Worm (Caenorhabditis elegans): Measurements from ENCODE around the gene K09H11.9.
"Not testable (repeated sequence)": the region's sequence is repeated elsewhere in the genome, so short reads cannot be mapped to it uniquely, and the experiment has no call there.

K09H11.9 gene

ce11 chrV:5756193-5756592, 39.8 kb upstream of the K09H11.9 start, which contains the start of gene C53A3.3:
C53A3.3 (plus strand) TSS chrV:5756493.
- TF ChIP-seq mab-5 (tag; optimal IDR thresholded peaks at IDR 0.05) (no peak), hlh-1 (tag; optimal IDR thresholded peaks at IDR 0.05) (no peak), ham-2 (GFP tag; optimal IDR thresholded peaks at IDR 0.05) (no peak)

DNA sequence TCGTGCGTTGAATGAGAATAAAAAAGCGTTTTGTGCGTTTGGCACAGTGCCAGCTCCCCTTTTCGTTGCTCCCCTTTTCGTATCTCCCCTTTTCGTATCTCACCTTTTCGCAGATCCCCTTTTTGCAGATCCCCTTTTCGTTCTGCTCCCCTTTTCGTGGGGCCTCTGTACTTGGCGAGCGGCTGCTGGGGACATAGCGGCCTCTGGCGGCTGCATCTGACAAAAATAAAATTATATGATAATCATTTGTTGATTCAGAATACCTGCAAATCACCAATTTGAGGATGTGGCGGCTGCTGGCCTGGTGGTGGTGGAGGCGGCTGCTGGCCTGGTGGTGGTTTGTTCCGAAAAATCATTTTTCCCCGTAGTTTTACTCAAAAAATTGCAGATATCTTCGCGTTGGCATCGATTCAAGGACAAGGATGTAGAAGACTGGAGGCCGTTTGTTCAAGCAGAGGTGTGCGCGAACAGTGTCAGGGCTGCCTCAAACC, 38.8 kb upstream of the K09H11.9 start, which contains the start of gene K09H11.11:
TSS of gene K09H11.11 (minus strand) at position 51 of the 491 bp plus-strand sequence.
- not testable (repeated sequence) for TF ChIP-seq lin-32 (GFP tag; optimal IDR thresholded peaks at IDR 0.05); blmp-1 (tag; optimal IDR thresholded peaks at IDR 0.05); zip-8 (tag; optimal IDR thresholded peaks at IDR 0.05)

DNA sequence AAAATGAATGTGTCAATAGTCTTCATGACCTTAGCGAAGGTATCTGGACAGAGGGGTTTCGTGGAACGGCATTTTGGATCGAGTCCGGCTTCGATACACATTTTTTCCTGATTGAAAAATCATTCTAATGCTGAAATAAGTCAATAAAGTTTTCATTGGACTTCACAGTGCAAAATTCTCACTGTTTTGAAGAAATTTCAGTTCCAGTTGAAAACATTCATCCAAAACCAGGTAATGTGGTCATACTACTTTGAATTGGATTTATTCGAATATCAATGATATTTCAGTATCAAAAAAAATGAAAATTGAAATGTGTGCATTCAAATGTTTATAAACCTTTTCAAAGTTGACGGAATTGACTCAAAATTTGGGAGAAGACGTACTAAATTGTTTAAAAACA, 37.0 kb upstream of the K09H11.9 start, which contains the start of gene pgph-1:
TSS of gene pgph-1 (minus strand) at position 101 of the 400 bp plus-strand sequence.
- TF ChIP-seq pha-4 (tag; optimal IDR thresholded peaks at IDR 0.05): no peak
- no peak for TF ChIP-seq ceh-39 (tag; optimal IDR thresholded peaks at IDR 0.05)
- no peak for TF ChIP-seq mep-1 (tag; optimal IDR thresholded peaks at IDR 0.05)

- TF ChIP-seq ham-2 (GFP tag; optimal IDR thresholded peaks at IDR 0.05) (no peak), nhr-28 (tag; optimal IDR thresholded peaks at IDR 0.05) (no peak), snpc-4 (tag; optimal IDR thresholded peaks at IDR 0.05) (no peak), nhr-76 (tag; optimal IDR thresholded peaks at IDR 0.05) (no peak), unc-39 (tag; optimal IDR thresholded peaks at IDR 0.05) (no peak), ztf-11 (tag; optimal IDR thresholded peaks at IDR 0.05) (no peak), hlh-1 (tag; optimal IDR thresholded peaks at IDR 0.05) (no peak), unc-120 (tag; optimal IDR thresholded peaks at IDR 0.05; ENCODE audit: poor library complexity, severe bottlenecking) (no peak), nhr-237 (tag; optimal IDR thresholded peaks at IDR 0.05) (no peak), elt-3 (tag; optimal IDR thresholded peaks at IDR 0.05) (no peak), zip-8 (tag; optimal IDR thresholded peaks at IDR 0.05) (no peak), lsy-2 (tag; optimal IDR thresholded peaks at IDR 0.05) (no peak), nhr-12 (tag; optimal IDR thresholded peaks at IDR 0.05) (no peak), lin-13 (tag; optimal IDR thresholded peaks at IDR 0.05) (no peak), ces-1 (GFP tag; optimal IDR thresholded peaks at IDR 0.05) (no peak), ceh-39 (tag; optimal IDR thresholded peaks at IDR 0.05) (no peak)
These were observed 31.1 kb upstream of the K09H11.9 start, which contains the start of gene acds-10 for ce11 chrV:5747519-5747918. acds-10 (plus strand) TSS chrV:5747819.

DNA sequence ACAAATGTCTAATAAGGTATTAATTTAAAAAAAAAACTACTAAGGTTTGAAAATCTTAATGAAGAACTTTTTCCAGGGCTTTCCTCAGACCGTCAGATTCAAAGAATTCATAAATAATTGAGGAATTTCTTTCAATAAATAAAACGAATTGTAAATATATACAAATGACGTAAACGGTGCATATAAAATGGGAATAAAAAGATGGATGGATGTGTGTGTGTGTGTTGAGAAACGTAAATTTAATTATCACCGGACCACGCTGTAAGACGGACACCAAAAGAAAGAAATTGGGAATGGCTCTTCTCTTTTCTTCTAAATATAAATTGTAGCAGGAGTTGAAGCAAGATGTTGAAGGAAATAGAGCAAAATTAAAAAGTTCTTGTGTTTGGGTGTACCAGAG, 29.8 kb upstream of the K09H11.9 start:
- no peak for TF ChIP-seq lin-13 (tag; optimal IDR thresholded peaks at IDR 0.05)
- TF ChIP-seq ces-1 (GFP tag; optimal IDR thresholded peaks at IDR 0.05): peak; percentile 60
- no peak for TF ChIP-seq hlh-1 (tag; optimal IDR thresholded peaks at IDR 0.05)
- no peak for TF ChIP-seq lsy-2 (tag; optimal IDR thresholded peaks at IDR 0.05)
- TF ChIP-seq ceh-43 (GFP tag; optimal IDR thresholded peaks at IDR 0.05): no peak

ce11 chrV:5741237-5741636, 24.8 kb upstream of the K09H11.9 start:
- TF ChIP-seq flh-1 (GFP tag; optimal IDR thresholded peaks at IDR 0.05): no peak
- TF ChIP-seq cnd-1 (tag; optimal IDR thresholded peaks at IDR 0.05): no peak
- no peak for TF ChIP-seq mep-1 (tag; optimal IDR thresholded peaks at IDR 0.05)
- TF ChIP-seq mls-2 (tag; optimal IDR thresholded peaks at IDR 0.05): no peak
- TF ChIP-seq ham-2 (GFP tag; optimal IDR thresholded peaks at IDR 0.05): no peak
- TF ChIP-seq sem-2 (GFP tag; optimal IDR thresholded peaks at IDR 0.05): no peak

DNA sequence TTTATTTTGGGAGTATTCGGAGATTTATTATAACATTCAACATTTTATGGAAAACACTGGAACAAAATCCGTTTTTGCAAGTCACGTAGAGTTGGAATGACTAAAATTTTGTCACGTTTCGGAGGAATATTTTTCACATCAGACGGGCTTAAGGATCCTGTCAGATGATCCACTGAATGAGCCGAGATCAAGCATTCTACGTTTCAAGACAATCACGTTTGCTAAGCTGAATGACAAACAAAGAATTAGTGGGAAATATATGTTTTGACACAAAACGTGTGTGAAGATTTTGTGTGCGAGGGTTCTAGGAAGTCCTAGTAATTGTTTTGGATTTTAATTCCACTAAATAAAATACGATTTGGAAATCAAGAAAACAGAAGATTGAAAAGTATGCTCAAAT, 23.0 kb upstream of the K09H11.9 start:
- TF ChIP-seq tbx-8 (GFP tag; optimal IDR thresholded peaks at IDR 0.05): no peak
- TF ChIP-seq ces-1 (GFP tag; optimal IDR thresholded peaks at IDR 0.05): no peak
- TF ChIP-seq elt-1 (tag; optimal IDR thresholded peaks at IDR 0.05; ENCODE audit: borderline replicate concordance, insufficient read depth): no peak
- no peak for TF ChIP-seq lin-32 (GFP tag; optimal IDR thresholded peaks at IDR 0.05)
- TF ChIP-seq ztf-11 (tag; optimal IDR thresholded peaks at IDR 0.05): no peak
- TF ChIP-seq unc-39 (tag; optimal IDR thresholded peaks at IDR 0.05): no peak
- no peak for TF ChIP-seq bed-3 (GFP tag; optimal IDR thresholded peaks at IDR 0.05)
- no peak for TF ChIP-seq ham-2 (GFP tag; optimal IDR thresholded peaks at IDR 0.05)
- no peak for TF ChIP-seq nhr-2 (tag; optimal IDR thresholded peaks at IDR 0.05)
- no peak for TF ChIP-seq nhr-237 (tag; optimal IDR thresholded peaks at IDR 0.05)
- no peak for TF ChIP-seq blmp-1 (tag; optimal IDR thresholded peaks at IDR 0.05)
- TF ChIP-seq pha-4 (tag; optimal IDR thresholded peaks at IDR 0.05): no peak

Measured in whole organism, mixed stage, embryonic.